Fruit fly (Drosophila melanogaster) whole organism: ENCODE results near the gene Shc.

Experiments used
- CG8478 ChIP-seq: fragments of >200 bp; optimal IDR thresholded peaks from 2 replicates; lab custom pipeline; 2018; ENCODE audit warnings: inconsistent platforms
- EcR ChIP-seq, 2 experiments: fragments of >200 bp; optimal IDR thresholded peaks; 2 replicates each; lab custom pipeline; 2017; ENCODE audit warnings: missing biosample characterization in 2 of 2, missing genetic modification characterization in 2 of 2, missing genetic modification reagents in 2 of 2
- pan ChIP-seq: fragments of >200 bp; optimal IDR thresholded peaks from 2 replicates; lab custom pipeline; 2017
- psq ChIP-seq: fragments of >200 bp; optimal IDR thresholded peaks from 2 replicates; lab custom pipeline; 2017

DNA sequence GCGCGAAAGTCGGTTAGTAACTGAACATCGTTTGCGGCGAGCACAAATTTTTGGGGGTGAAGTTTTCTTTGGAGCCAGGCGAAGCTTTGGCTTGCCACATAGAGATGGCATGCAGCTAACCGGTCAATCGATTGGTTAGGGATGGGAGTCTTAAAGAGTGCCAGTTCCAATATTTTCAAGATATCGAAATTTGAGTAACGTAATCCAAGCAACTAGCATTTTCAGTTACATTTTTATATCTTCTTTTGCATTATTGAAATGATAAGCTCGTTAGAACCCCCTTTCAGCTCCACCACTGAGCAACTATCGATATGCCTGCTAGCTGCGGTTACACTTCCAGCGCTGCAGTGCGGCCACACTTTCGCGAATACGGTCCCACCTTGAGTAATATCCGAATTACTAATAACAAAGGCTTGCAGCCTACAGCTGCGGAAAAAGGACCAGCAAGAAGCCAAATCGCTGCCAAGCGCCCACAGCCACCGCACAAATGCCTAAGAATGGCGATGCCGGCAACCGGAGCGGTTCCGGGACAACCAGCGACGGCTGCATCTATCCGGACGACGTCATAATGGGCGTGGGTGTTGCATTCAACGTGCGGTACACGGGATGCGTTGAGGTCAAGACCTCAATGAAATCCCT lies at the start of gene Shc, which contains the start of gene Atat:
- TF ChIP-seq psq (lab: Kevin White, UChicago) (no peak), EcR (GFP tag; optimal IDR thresholded peaks at IDR 0.05; lab: Kevin White, UChicago) (no peak), pan (lab: Kevin White, UChicago) (no peak), CG8478 (no peak)
